Worm (Caenorhabditis elegans): ENCODE data around the gene gly-4.

- TF ChIP-seq mdl-1 (tag; optimal IDR thresholded peaks at IDR 0.05), result no peak
- no peak for TF ChIP-seq egl-27 (tag; optimal IDR thresholded peaks at IDR 0.05)
- TF ChIP-seq nhr-76 (tag; optimal IDR thresholded peaks at IDR 0.05), result no peak
- no peak for TF ChIP-seq T26A8.4 (GFP tag; IDR thresholded peaks at IDR 0.05)
- TF ChIP-seq ZK546.5 (tag; optimal IDR thresholded peaks at IDR 0.05), result no peak
Measured at ce11 chrV:19907365-19907764, 12.2 kb upstream of the gly-4 start, which contains the start of gene fars-2.
